Fruit fly (Drosophila melanogaster) whole organism, wandering third instar larva: ENCODE measurements around the gene Six4.

Experiments used
- CG32264 ChIP-seq: fragments of 200-800 bp; sonication (Bioruptor generic); optimal IDR thresholded peaks from 2 replicates; lab custom pipeline; 2016; ENCODE audit warnings: missing biosample characterization, missing genetic modification characterization
- CrebA ChIP-seq: fragments of 200-800 bp; sonication (Bioruptor generic); optimal IDR thresholded peaks from 2 replicates; lab custom pipeline; 2016; ENCODE audit warnings: missing biosample characterization, mild to moderate bottlenecking, missing genetic modification characterization, borderline replicate concordance
- Dfd ChIP-seq: fragments of >200 bp; optimal IDR thresholded peaks from 2 replicates; lab custom pipeline; 2017; ENCODE audit warnings: missing biosample characterization, missing genetic modification characterization
- Dif ChIP-seq: fragments of 200-275, 200-300 bp; sonication (Bioruptor generic); optimal IDR thresholded peaks from 2 replicates; lab custom pipeline; 2018; ENCODE audit warnings: missing biosample characterization, missing genetic modification characterization; ENCODE audit not compliant: partially characterized antibody
- GATAd ChIP-seq: sonication (Bioruptor generic); optimal IDR thresholded peaks from 2 replicates; lab custom pipeline; 2016; ENCODE audit warnings: missing biosample characterization, missing genetic modification characterization
- HLH106 ChIP-seq: fragments of 200-800 bp; optimal IDR thresholded peaks from 3 replicates; lab custom pipeline; 2019; ENCODE audit warnings: missing biosample characterization, mild to moderate bottlenecking, missing genetic modification characterization, moderate library complexity
- Hnf4 ChIP-seq: fragments of 200-800 bp; sonication (Bioruptor generic); optimal IDR thresholded peaks from 2 replicates; lab custom pipeline; 2016; ENCODE audit warnings: missing biosample characterization, mild to moderate bottlenecking, missing genetic modification characterization
- Hr83 ChIP-seq: fragments of 200-300 bp; sonication (Bioruptor generic); optimal IDR thresholded peaks from 2 replicates; lab custom pipeline; 2016; ENCODE audit warnings: missing biosample characterization, mild to moderate bottlenecking, missing genetic modification characterization, moderate library complexity; ENCODE audit not compliant: poor library complexity, severe bottlenecking
- Jra ChIP-seq: sonication (Bioruptor generic); optimal IDR thresholded peaks from 2 replicates; lab custom pipeline; 2016; ENCODE audit warnings: missing biosample characterization, missing genetic modification characterization
- Mio ChIP-seq: sonication (Bioruptor generic); optimal IDR thresholded peaks from 2 replicates; lab custom pipeline; 2016; ENCODE audit warnings: missing biosample characterization, missing genetic modification characterization
- Myc ChIP-seq: fragments of >200 bp; optimal IDR thresholded peaks from 2 replicates; lab custom pipeline; 2017
- N ChIP-seq: fragments of >200 bp; optimal IDR thresholded peaks from 2 replicates; lab custom pipeline; 2018; ENCODE audit warnings: missing biosample characterization, missing external identifiers, missing genetic modification characterization
- OdsH ChIP-seq: fragments of 200-800 bp; sonication (Bioruptor generic); optimal IDR thresholded peaks from 2 replicates; lab custom pipeline; 2016; ENCODE audit warnings: missing biosample characterization, mild to moderate bottlenecking, missing genetic modification characterization
- Rel ChIP-seq, 2 experiments: fragments of 200-800 bp; sonication (Bioruptor generic) in 1 of 2; optimal IDR thresholded peaks; 2 replicates in 1 of 2; 3 replicates in 1 of 2; lab custom pipeline; 2016 to 2019; ENCODE audit warnings: mild to moderate bottlenecking in 2 of 2, missing biosample characterization in 2 of 2, missing genetic modification characterization in 2 of 2, moderate library complexity in 1 of 2
- Sp1 ChIP-seq: fragments of 200-800 bp; sonication (Bioruptor generic); optimal IDR thresholded peaks from 3 replicates; lab custom pipeline; 2019; ENCODE audit warnings: missing biosample characterization, mild to moderate bottlenecking, missing genetic modification characterization, moderate library complexity
- Vsx2 ChIP-seq: fragments of 200-300, 225-300 bp; sonication (Bioruptor generic); optimal IDR thresholded peaks from 2 replicates; lab custom pipeline; 2018; ENCODE audit warnings: missing biosample characterization, missing genetic modification characterization; ENCODE audit not compliant: partially characterized antibody
- br ChIP-seq: fragments of 200-800 bp; sonication (Bioruptor generic); optimal IDR thresholded peaks from 2 replicates; lab custom pipeline; 2016; ENCODE audit warnings: missing biosample characterization, missing genetic modification characterization
- brk ChIP-seq: fragments of 200-800 bp; sonication (Bioruptor generic); optimal IDR thresholded peaks from 2 replicates; lab custom pipeline; 2016; ENCODE audit warnings: missing biosample characterization, mild to moderate bottlenecking, missing genetic modification characterization
- dl ChIP-seq, 2 experiments: fragments of 175-275, 200-275 bp in 1 of 2; fragments of 200-275 bp in 1 of 2; sonication (Bioruptor generic); optimal IDR thresholded peaks; lab custom pipeline; 2018; ENCODE audit warnings: mild to moderate bottlenecking in 2 of 2, missing biosample characterization in 2 of 2, missing genetic modification characterization in 2 of 2, moderate library complexity in 2 of 2; ENCODE audit not compliant: partially characterized antibody in 2 of 2, insufficient read depth in 1 of 2
- dmrt93B ChIP-seq: fragments of 200-800 bp; sonication (Bioruptor generic); optimal IDR thresholded peaks from 2 replicates; lab custom pipeline; 2018; ENCODE audit warnings: missing biosample characterization, mild to moderate bottlenecking, missing genetic modification characterization
- dsf ChIP-seq: sonication (Bioruptor generic); optimal IDR thresholded peaks from 2 replicates; lab custom pipeline; 2016; ENCODE audit warnings: missing biosample characterization, missing genetic modification characterization, borderline replicate concordance
- ey ChIP-seq: fragments of 200-800 bp; sonication (Bioruptor generic); optimal IDR thresholded peaks from 2 replicates; lab custom pipeline; 2016; ENCODE audit warnings: missing biosample characterization, missing genetic modification characterization
- foxo ChIP-seq, 2 experiments: fragments of 200-800 bp; sonication (Bioruptor generic); optimal IDR thresholded peaks; 2 replicates in 1 of 2; 3 replicates in 1 of 2; lab custom pipeline; 2016 to 2017; ENCODE audit warnings: missing biosample characterization in 2 of 2, missing genetic modification characterization in 2 of 2
- fru ChIP-seq: fragments of 200-800 bp; sonication (Bioruptor generic); optimal IDR thresholded peaks from 3 replicates; lab custom pipeline; 2016; ENCODE audit warnings: missing biosample characterization, mild to moderate bottlenecking, missing genetic modification characterization
- h ChIP-seq: fragments of 200-800 bp; sonication (Bioruptor generic); optimal IDR thresholded peaks from 3 replicates; lab custom pipeline; 2016; ENCODE audit warnings: missing biosample characterization, mild to moderate bottlenecking, missing genetic modification characterization
- lola ChIP-seq: fragments of >200 bp; optimal IDR thresholded peaks from 2 replicates; lab custom pipeline; 2017; ENCODE audit warnings: missing biosample characterization, missing genetic modification characterization
- pan ChIP-seq: fragments of >200 bp; optimal IDR thresholded peaks from 2 replicates; lab custom pipeline; 2017
- psq ChIP-seq: fragments of 200-800 bp; sonication (Bioruptor generic); optimal IDR thresholded peaks from 3 replicates; lab custom pipeline; 2017; ENCODE audit warnings: missing biosample characterization, mild to moderate bottlenecking, missing genetic modification characterization, moderate library complexity
- rgr ChIP-seq: fragments of 200-800 bp; sonication (Bioruptor generic); optimal IDR thresholded peaks from 3 replicates; lab custom pipeline; 2016; ENCODE audit warnings: missing biosample characterization, mild to moderate bottlenecking, missing genetic modification characterization
- sv ChIP-seq: fragments of 200-800 bp; sonication (Bioruptor generic); optimal IDR thresholded peaks from 3 replicates; lab custom pipeline; 2016; ENCODE audit warnings: missing biosample characterization, missing genetic modification characterization
- tai ChIP-seq: sonication (Bioruptor generic); optimal IDR thresholded peaks from 2 replicates; lab custom pipeline; 2016; ENCODE audit warnings: missing biosample characterization, missing genetic modification characterization
- usp ChIP-seq: fragments of >200 bp; optimal IDR thresholded peaks from 2 replicates; lab custom pipeline; 2017; ENCODE audit warnings: missing biosample characterization, missing genetic modification characterization
- woc ChIP-seq: sonication (Bioruptor generic); optimal IDR thresholded peaks from 2 replicates; lab custom pipeline; 2016; ENCODE audit warnings: missing biosample characterization, mild to moderate bottlenecking, missing genetic modification characterization

Six4 gene

DNA sequence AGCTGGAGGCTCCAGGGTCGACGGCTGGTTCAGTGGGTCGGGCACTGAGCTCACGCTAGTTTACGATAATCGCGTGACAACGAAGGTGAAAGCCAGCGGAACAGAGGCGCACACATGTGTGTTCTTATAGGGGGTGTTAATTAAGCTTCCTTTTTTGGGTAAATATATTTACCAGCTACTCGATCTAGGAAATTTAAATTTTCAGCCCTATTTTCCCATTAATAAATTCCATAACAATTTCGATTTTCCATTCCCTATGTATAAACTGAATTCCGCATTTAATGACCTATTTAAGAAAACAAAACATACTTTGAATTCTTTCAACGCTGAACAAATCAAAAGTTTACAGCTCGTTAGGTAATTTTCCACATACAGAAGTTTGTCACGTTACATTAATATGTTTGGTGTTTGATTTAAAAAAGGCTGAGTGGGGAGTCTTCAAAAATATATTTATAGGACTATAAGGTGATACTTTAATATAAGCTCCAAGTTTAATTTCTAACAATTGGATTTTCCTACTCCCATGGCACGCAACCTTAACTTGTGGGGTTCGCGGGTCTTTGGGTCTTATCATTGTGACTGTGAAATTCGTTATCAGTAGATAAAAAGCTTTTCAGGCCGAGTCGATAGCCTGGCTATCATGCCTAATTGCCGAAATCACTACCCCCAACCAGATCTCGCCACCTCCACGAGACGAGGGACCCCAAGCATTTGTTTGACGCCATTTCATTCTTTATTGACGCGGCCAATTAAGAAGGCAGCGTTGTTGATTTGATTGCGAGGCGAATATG, 44.7 kb upstream of the Six4 start, which contains the start of gene CG13255:
Gene CG13255 (plus strand): TSS at position 449 of the 791 bp plus-strand sequence.
- TF ChIP-seq OdsH (GFP tag; lab: Kevin White, UChicago) (peak; percentile 63), Vsx2 (GFP tag; lab: Kevin White, UChicago) (peak; percentile 49), Sp1 (peak; percentile 24), ey (GFP tag; lab: Kevin White, UChicago) (peak; percentile 61), dmrt93B (GFP tag; lab: Kevin White, UChicago) (peak; percentile 39), lola (GFP tag; lab: Kevin White, UChicago) (no peak), Jra (GFP tag; lab: Kevin White, UChicago) (no peak), Hnf4 (GFP tag; lab: Kevin White, UChicago) (no peak), rgr (GFP tag; lab: Kevin White, UChicago) (peak; percentile 27), h (GFP tag; lab: Kevin White, UChicago) (peak; percentile 48), fru (GFP tag; lab: Kevin White, UChicago) (peak; percentile 52), Dfd (GFP tag; lab: Kevin White, UChicago) (no peak), br (GFP tag; lab: Kevin White, UChicago) (peak; percentile 41), tai (GFP tag; lab: Kevin White, UChicago) (peak; percentile 50), foxo (GFP tag; optimal IDR thresholded peaks at IDR 0.05; lab: Kevin White, UChicago) (peak in 1 of 2 experiments; percentile 74), Myc (lab: Kevin White, UChicago) (no peak), HLH106 (tag; lab: Kevin White, UChicago) (peak; percentile 50), Hr83 (peak; percentile 26), psq (peak; percentile 35)
- TF ChIP-seq, all 38 proteins: peak for 14

- no peak for TF ChIP-seq Vsx2 (GFP tag; lab: Kevin White, UChicago)
- no peak for TF ChIP-seq dmrt93B (GFP tag; lab: Kevin White, UChicago)
- no peak for TF ChIP-seq pan (lab: Kevin White, UChicago)
- TF ChIP-seq woc (GFP tag; lab: Kevin White, UChicago) = no peak
- TF ChIP-seq Myc (lab: Kevin White, UChicago) = no peak
- no peak for TF ChIP-seq br (GFP tag; lab: Kevin White, UChicago)
- TF ChIP-seq Dfd (GFP tag; lab: Kevin White, UChicago) = no peak
- no peak for TF ChIP-seq GATAd
- TF ChIP-seq Rel (GFP tag; optimal IDR thresholded peaks at IDR 0.05; lab: Kevin White, UChicago) = no peak
- TF ChIP-seq Rel (tag; optimal IDR thresholded peaks at IDR 0.05; lab: Kevin White, UChicago) = no peak
- no peak for TF ChIP-seq brk
- no peak for TF ChIP-seq ey (GFP tag; lab: Kevin White, UChicago)
- TF ChIP-seq Dif (GFP tag; lab: Kevin White, UChicago) = no peak
- TF ChIP-seq HLH106 (tag; lab: Kevin White, UChicago) = no peak
- no peak for TF ChIP-seq Hr83
- TF ChIP-seq usp (GFP tag; lab: Kevin White, UChicago) = no peak
- TF ChIP-seq h (GFP tag; lab: Kevin White, UChicago) = no peak
- no peak for TF ChIP-seq N (GFP tag; lab: Kevin White, UChicago)
- TF ChIP-seq OdsH (GFP tag; lab: Kevin White, UChicago) = no peak
- no peak for TF ChIP-seq sv (GFP tag; lab: Kevin White, UChicago)
These were observed 43.3 kb upstream of the Six4 start, which contains the start of gene CG3288 for dm6 chr3L:20835882-20836281. TSS of gene CG3288 (plus strand) at chr3L:20836182.

DNA sequence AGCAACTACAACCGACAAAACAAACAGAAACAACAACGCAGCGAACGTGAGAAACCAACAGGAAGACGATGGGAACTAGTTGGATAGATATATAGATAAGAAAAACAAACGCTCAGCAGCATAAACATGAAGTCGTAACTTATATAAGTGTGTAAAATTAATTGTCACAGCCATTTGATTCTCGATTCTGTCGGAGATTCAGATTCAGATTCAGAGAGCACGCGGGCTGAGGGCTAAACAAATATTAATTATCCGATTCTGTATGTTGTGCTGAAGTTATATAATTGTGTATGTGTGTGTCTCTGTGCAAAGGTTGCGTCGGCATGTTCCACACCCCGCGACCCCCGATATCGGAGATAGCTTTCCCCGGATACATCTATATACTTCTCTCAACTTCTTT, 41.6 kb upstream of the Six4 start:
- TF ChIP-seq h (GFP tag; lab: Kevin White, UChicago) (no peak), sv (GFP tag; lab: Kevin White, UChicago) (no peak), rgr (GFP tag; lab: Kevin White, UChicago) (no peak), lola (GFP tag; lab: Kevin White, UChicago) (no peak), CrebA (no peak), CG32264 (GFP tag; lab: Kevin White, UChicago) (no peak), N (GFP tag; lab: Kevin White, UChicago) (no peak)

DNA sequence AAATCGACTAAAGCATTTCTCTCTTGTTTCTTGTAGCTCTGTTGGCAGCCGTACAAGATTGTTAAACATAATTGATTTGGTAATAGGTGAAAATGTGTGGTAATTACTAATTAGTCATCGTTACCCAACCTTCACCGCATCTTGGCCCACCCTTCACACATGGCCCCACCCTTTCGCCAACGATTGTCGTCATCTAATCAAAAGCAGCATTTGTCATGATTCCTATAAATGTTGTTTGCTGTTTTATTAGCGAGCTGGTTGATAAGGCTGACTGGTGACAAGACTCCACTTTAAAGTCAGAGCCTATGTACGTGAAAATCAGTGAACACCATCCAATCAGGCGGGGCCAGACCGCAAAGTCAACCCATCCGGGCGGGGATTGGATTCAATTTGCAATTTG, 37.8 kb upstream of the Six4 start:
- no peak for TF ChIP-seq CG32264 (GFP tag; lab: Kevin White, UChicago)
- no peak for TF ChIP-seq Myc (lab: Kevin White, UChicago)
- TF ChIP-seq N (GFP tag; lab: Kevin White, UChicago) = no peak
- no peak for TF ChIP-seq dl (GFP tag; optimal IDR thresholded peaks at IDR 0.05; lab: Kevin White, UChicago; ENCODE audit: insufficient read depth in 1 of 2, partially characterized antibody in 2 of 2)
- no peak for TF ChIP-seq br (GFP tag; lab: Kevin White, UChicago)
- no peak for TF ChIP-seq rgr (GFP tag; lab: Kevin White, UChicago)
- TF ChIP-seq Mio = no peak
- TF ChIP-seq sv (GFP tag; lab: Kevin White, UChicago) = no peak
- TF ChIP-seq Hr83 = no peak
- TF ChIP-seq usp (GFP tag; lab: Kevin White, UChicago) = no peak
- TF ChIP-seq dsf = no peak
- TF ChIP-seq Vsx2 (GFP tag; lab: Kevin White, UChicago) = no peak
- no peak for TF ChIP-seq Rel (GFP tag; optimal IDR thresholded peaks at IDR 0.05; lab: Kevin White, UChicago)
- no peak for TF ChIP-seq Rel (tag; optimal IDR thresholded peaks at IDR 0.05; lab: Kevin White, UChicago)
- TF ChIP-seq, all 38 proteins: peak for 0
